Fruit fly (Drosophila melanogaster): ENCODE measurements around the gene Vml.

Gene Vml

DNA sequence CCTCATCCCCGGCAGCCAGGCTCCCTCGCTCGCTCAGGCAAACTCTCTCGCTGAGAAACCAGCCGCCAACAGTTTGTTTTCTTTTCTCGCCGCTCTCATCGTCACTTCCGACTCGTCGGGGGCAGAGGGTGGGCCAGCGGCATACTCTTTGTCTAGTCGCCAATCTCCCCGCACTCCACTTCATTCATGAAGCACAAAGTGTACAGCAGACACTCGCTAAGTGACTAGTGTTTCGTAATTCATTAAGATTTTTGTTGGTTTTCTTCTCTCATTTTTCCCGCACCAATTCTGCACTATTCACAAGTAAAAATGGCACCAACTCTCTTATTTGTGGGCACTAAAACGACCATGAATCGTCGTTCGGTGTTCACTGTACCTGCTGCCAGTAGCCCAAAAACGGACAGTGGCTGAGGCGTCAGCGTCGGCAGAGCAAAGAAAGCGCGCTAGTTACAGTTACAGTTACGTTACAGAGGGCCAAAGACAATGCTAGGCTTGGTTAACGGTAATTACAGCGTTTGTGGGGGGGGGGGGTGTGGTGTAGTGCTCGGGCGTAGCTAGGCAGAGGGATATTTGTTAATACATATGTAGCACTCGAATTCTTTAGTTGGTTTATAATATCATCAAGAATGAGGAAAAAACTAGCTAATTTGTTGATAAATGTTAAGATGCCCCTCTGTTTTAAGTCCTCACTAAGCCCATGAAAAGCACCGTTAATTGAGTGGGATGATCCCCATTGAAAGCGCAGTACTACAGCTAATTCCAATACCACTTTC is 22.0 kb downstream of the Vml start (continued):
- TF ChIP-seq Oaz (GFP tag; IDR thresholded peaks at IDR 0.05) = peak; percentile 95
- peak; percentile 97 for TF ChIP-seq gt (GFP tag; IDR thresholded peaks at IDR 0.05)
- no peak for TF ChIP-seq hb (GFP tag; IDR thresholded peaks at IDR 0.05; ENCODE audit: partially characterized antibody)
- TF ChIP-seq Nf-YB (GFP tag; optimal IDR thresholded peaks at IDR 0.05) = peak; percentile 87
- peak; percentile 99 to 100 for TF ChIP-seq dpn (GFP tag; optimal IDR thresholded peaks at IDR 0.05)
- peak; percentile 92 for TF ChIP-seq al (GFP tag; IDR thresholded peaks at IDR 0.05)
- peak; percentile 94 for TF ChIP-seq luna (GFP tag; optimal IDR thresholded peaks at IDR 0.05)
- TF ChIP-seq emc (GFP tag; optimal IDR thresholded peaks at IDR 0.05) = peak; percentile 97
- TF ChIP-seq CG7839 (tag; optimal IDR thresholded peaks at IDR 0.05) = peak; percentile 99
- TF ChIP-seq Elba2 (GFP tag; optimal IDR thresholded peaks at IDR 0.05) = peak; percentile 65
- peak; percentile 99 for TF ChIP-seq jumu (GFP tag; optimal IDR thresholded peaks at IDR 0.05)
- TF ChIP-seq CG30431 (GFP tag; optimal IDR thresholded peaks at IDR 0.05) = peak; percentile 98
- TF ChIP-seq CG7271 (tag; optimal IDR thresholded peaks at IDR 0.05) = peak; percentile 85
- peak; percentile 98 for TF ChIP-seq H2.0 (GFP tag; IDR thresholded peaks at IDR 0.05)
- TF ChIP-seq hth (optimal IDR thresholded peaks at IDR 0.05) = no peak
- peak; percentile 98 for TF ChIP-seq p53 (GFP tag; optimal IDR thresholded peaks at IDR 0.05)
- peak; percentile 99 for TF ChIP-seq tin (GFP tag; optimal IDR thresholded peaks at IDR 0.05)
- peak; percentile 76; the same call in 2 of the 3 replicates for TF ChIP-seq z (GFP tag; IDR thresholded peaks at IDR 0.05)
- peak; percentile 98 for TF ChIP-seq Hr51 (GFP tag; optimal IDR thresholded peaks at IDR 0.05)
- TF ChIP-seq D (optimal IDR thresholded peaks at IDR 0.05) = no peak
- peak; percentile 98 for TF ChIP-seq D (GFP tag; optimal IDR thresholded peaks at IDR 0.05)
- peak; percentile 95 for TF ChIP-seq CG14710 (tag; optimal IDR thresholded peaks at IDR 0.05)
- peak; percentile 99 for TF ChIP-seq fd96Cb (tag; optimal IDR thresholded peaks at IDR 0.05)
- peak; percentile 95 for TF ChIP-seq CG9215 (GFP tag; IDR thresholded peaks at IDR 0.05)
- TF ChIP-seq Neu2 (GFP tag; optimal IDR thresholded peaks at IDR 0.05; ENCODE audit: borderline replicate concordance) = peak; percentile 86
- peak; percentile 96 for TF ChIP-seq bowl (GFP tag; IDR thresholded peaks at IDR 0.05)
- TF ChIP-seq CG15011 (GFP tag; optimal IDR thresholded peaks at IDR 0.05) = peak; percentile 96
- TF ChIP-seq Ptx1 (GFP tag; IDR thresholded peaks at IDR 0.05) = peak; percentile 99
- TF ChIP-seq chm (GFP tag; IDR thresholded peaks at IDR 0.05) = peak; percentile 99
- peak; percentile 98 for TF ChIP-seq stc (GFP tag; IDR thresholded peaks at IDR 0.05)
- peak; percentile 97 for TF ChIP-seq NK7.1 (GFP tag; optimal IDR thresholded peaks at IDR 0.05)
- peak; percentile 97 for TF ChIP-seq CG3065 (GFP tag; optimal IDR thresholded peaks at IDR 0.05)
- peak; percentile 99 for TF ChIP-seq HmgZ (tag; optimal IDR thresholded peaks at IDR 0.05)
- no peak for TF ChIP-seq CG14860 (GFP tag; IDR thresholded peaks at IDR 0.05; ENCODE audit: partially characterized antibody)
- peak; percentile 98 for TF ChIP-seq ase (GFP tag; IDR thresholded peaks at IDR 0.05)
- peak; percentile 92 for TF ChIP-seq CG31224 (GFP tag; IDR thresholded peaks at IDR 0.05)
- peak; percentile 99 for TF ChIP-seq CG14441 (GFP tag; IDR thresholded peaks at IDR 0.05)
- TF ChIP-seq CG2678 (tag; optimal IDR thresholded peaks at IDR 0.05) = peak; percentile 99
- TF ChIP-seq D19A (tag; optimal IDR thresholded peaks at IDR 0.05) = peak; percentile 96
- peak; percentile 99 for TF ChIP-seq wor (GFP tag; IDR thresholded peaks at IDR 0.05)
- TF ChIP-seq CG31441 (GFP tag; IDR thresholded peaks at IDR 0.05) = peak; percentile 98
- TF ChIP-seq Antp (GFP tag; optimal IDR thresholded peaks at IDR 0.05) = peak; percentile 100
- TF ChIP-seq tll (GFP tag; optimal IDR thresholded peaks at IDR 0.05) = peak in 1 of 2 experiments; percentile 25
- TF ChIP-seq ac (GFP tag; optimal IDR thresholded peaks at IDR 0.05) = peak; percentile 91
- TF ChIP-seq corto (GFP tag; optimal IDR thresholded peaks at IDR 0.05) = no peak
- TF ChIP-seq slou (GFP tag; optimal IDR thresholded peaks at IDR 0.05) = peak; percentile 94
- TF ChIP-seq Sry-β (GFP tag; optimal IDR thresholded peaks at IDR 0.05) = peak; percentile 68
- peak; percentile 97 for TF ChIP-seq CG12299 (tag; optimal IDR thresholded peaks at IDR 0.05)
- no peak for TF ChIP-seq ato (GFP tag; IDR thresholded peaks at IDR 0.05; ENCODE audit: partially characterized antibody)
- peak; percentile 94 for TF ChIP-seq ssp (GFP tag; IDR thresholded peaks at IDR 0.05)

Data from whole organism, embryonic.